Fruit fly (Drosophila melanogaster): ENCODE measurements around the gene mRpL2.
A peak's percentile ranks its signal among the peaks of the same experiment; 100 is the strongest.

mRpL2 gene

DNA sequence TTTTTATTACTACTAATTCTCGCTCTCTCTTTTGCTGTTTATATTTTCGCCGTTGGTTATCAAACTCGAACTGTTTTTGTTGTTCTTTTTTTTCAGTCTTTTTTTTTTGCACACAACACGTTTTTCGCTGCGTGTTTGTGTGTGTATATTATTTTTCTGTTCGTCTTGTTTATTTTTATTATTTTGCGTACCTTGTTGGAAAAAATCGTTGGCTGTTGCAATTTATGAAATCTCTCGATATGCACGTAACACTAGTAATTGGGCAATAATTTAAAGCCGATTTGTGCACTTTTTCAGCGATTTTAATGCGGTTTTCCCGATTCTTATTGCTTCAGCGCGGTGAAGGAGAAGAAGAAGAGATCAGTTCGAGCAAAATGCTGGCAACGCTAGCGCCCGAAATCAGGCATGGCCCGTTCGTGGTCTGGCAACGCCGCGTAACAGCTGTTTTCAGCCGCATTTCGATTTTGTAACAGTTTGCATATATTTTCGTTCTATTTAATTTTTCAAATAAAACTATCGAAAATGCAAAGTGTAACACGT lies at the start of gene mRpL2, which contains the start of gene FoxK (continued):
- TF ChIP-seq CG17829 (tag; optimal IDR thresholded peaks at IDR 0.05) (peak; percentile 25), Sox102F (GFP tag; optimal IDR thresholded peaks at IDR 0.05) (no peak), nau (GFP tag; optimal IDR thresholded peaks at IDR 0.05) (no peak), CG9609 (GFP tag; optimal IDR thresholded peaks at IDR 0.05) (no peak), NC2α (GFP tag; optimal IDR thresholded peaks at IDR 0.05) (no peak), h (optimal IDR thresholded peaks at IDR 0.05) (no peak), CG11247 (GFP tag; IDR thresholded peaks at IDR 0.05) (no peak), Hmx (GFP tag; optimal IDR thresholded peaks at IDR 0.05) (no peak), ro (GFP tag; IDR thresholded peaks at IDR 0.05) (no peak), GATAe (GFP tag; conservative IDR thresholded peaks at IDR 0.05) (no peak), CG4328 (GFP tag; optimal IDR thresholded peaks at IDR 0.05) (no peak), tio (GFP tag; optimal IDR thresholded peaks at IDR 0.05) (no peak), CG15073 (GFP tag; optimal IDR thresholded peaks at IDR 0.05) (no peak), al (GFP tag; IDR thresholded peaks at IDR 0.05) (no peak), Hey (tag; optimal IDR thresholded peaks at IDR 0.05) (no peak), C15 (GFP tag; IDR thresholded peaks at IDR 0.05) (no peak), sim (GFP tag; IDR thresholded peaks at IDR 0.05) (no peak), seq (GFP tag; IDR thresholded peaks at IDR 0.05) (no peak), sna (GFP tag; IDR thresholded peaks at IDR 0.05; ENCODE audit: partially characterized antibody) (no peak), bowl (GFP tag; IDR thresholded peaks at IDR 0.05) (no peak), pan (optimal IDR thresholded peaks at IDR 0.05) (no peak), pan (GFP tag; optimal IDR thresholded peaks at IDR 0.05 in 1 of 2, IDR thresholded peaks at IDR 0.05 in 1 of 2) (no peak), dysf (GFP tag; IDR thresholded peaks at IDR 0.05) (no peak), CG10654 (GFP tag; optimal IDR thresholded peaks at IDR 0.05) (no peak), bab2 (GFP tag; optimal IDR thresholded peaks at IDR 0.05) (no peak), pfk (GFP tag; optimal IDR thresholded peaks at IDR 0.05) (no peak), jing (GFP tag; optimal IDR thresholded peaks at IDR 0.05) (no peak), vvl (GFP tag; IDR thresholded peaks at IDR 0.05) (peak; percentile 56; the same call in 1 of the 2 replicates), esg (GFP tag; conservative IDR thresholded peaks at IDR 0.05) (no peak), ems (GFP tag; optimal IDR thresholded peaks at IDR 0.05) (no peak), CG30431 (GFP tag; optimal IDR thresholded peaks at IDR 0.05) (no peak), Poxn (GFP tag; IDR thresholded peaks at IDR 0.05) (no peak), CG34422 (GFP tag; IDR thresholded peaks at IDR 0.05) (peak; percentile 74; the same call in 2 of the 3 replicates), slbo (GFP tag; IDR thresholded peaks at IDR 0.05) (no peak), CG11696 (GFP tag; IDR thresholded peaks at IDR 0.05) (no peak), CG7786 (GFP tag; optimal IDR thresholded peaks at IDR 0.05) (no peak), lilli (GFP tag; optimal IDR thresholded peaks at IDR 0.05) (no peak), CG9727 (GFP tag; optimal IDR thresholded peaks at IDR 0.05) (no peak), Trl (optimal IDR thresholded peaks at IDR 0.05) (no peak), Trl (GFP tag; optimal IDR thresholded peaks at IDR 0.05) (no peak), Taf1 (GFP tag; IDR thresholded peaks at IDR 0.05) (no peak), CG6175 (GFP tag; IDR thresholded peaks at IDR 0.05) (no peak), CG34224 (GFP tag; IDR thresholded peaks at IDR 0.05; ENCODE audit: partially characterized antibody) (peak; percentile 51; the same call in 1 of the 3 replicates), CoRest (tag; optimal IDR thresholded peaks at IDR 0.05) (no peak), Doc2 (GFP tag; IDR thresholded peaks at IDR 0.05) (no peak), CG2129 (GFP tag; IDR thresholded peaks at IDR 0.05; ENCODE audit: partially characterized antibody) (no peak), nerfin-2 (GFP tag; IDR thresholded peaks at IDR 0.05; ENCODE audit: partially characterized antibody) (no peak), Sry-δ (GFP tag; optimal IDR thresholded peaks at IDR 0.05) (peak; percentile 53), CG11560 (tag; IDR thresholded peaks at IDR 0.05) (no peak), Camta (GFP tag; optimal IDR thresholded peaks at IDR 0.05) (no peak), CG2889 (GFP tag; IDR thresholded peaks at IDR 0.05) (no peak), MESR4 (GFP tag; optimal IDR thresholded peaks at IDR 0.05) (peak; percentile 71), CG12744 (GFP tag; optimal IDR thresholded peaks at IDR 0.05) (no peak), CG13624 (GFP tag; optimal IDR thresholded peaks at IDR 0.05) (peak; percentile 11)

Measured in whole organism, embryonic.